Worm (Caenorhabditis elegans) whole organism, midembryonic: ENCODE measurements around the gene C55A6.1.
A peak's percentile ranks its signal among the peaks of the same experiment; 100 is the strongest.

Experiments used
- T22C8.4 ChIP-seq: fragments of 200-800 bp; sonication (Bioruptor generic); IDR thresholded peaks from 2 replicates; pipeline ENCODE4 v1.3.6; 2022; ENCODE audit warnings: missing genetic modification characterization, missing compliant biosample characterization
- cog-1 ChIP-seq: sonication (generic microtip); optimal IDR thresholded peaks from 2 replicates; lab custom pipeline; 2016; ENCODE audit warnings: missing genetic modification characterization, missing compliant biosample characterization
- flt-1 ChIP-seq: fragments of 200-800 bp; sonication (Bioruptor generic); IDR thresholded peaks from 2 replicates; pipeline ENCODE4 v1.3.6; 2022; ENCODE audit warnings: missing genetic modification characterization, missing compliant biosample characterization
- klf-2 ChIP-seq: fragments of 200-800 bp; sonication (Bioruptor generic); conservative IDR thresholded peaks from 2 replicates; pipeline ENCODE4 v1.3.6; 2022; ENCODE audit warnings: missing genetic modification reagents, missing genetic modification characterization, missing compliant biosample characterization
- med-1 ChIP-seq: sonication (generic microtip); optimal IDR thresholded peaks from 2 replicates; lab custom pipeline; 2017; ENCODE audit warnings: missing genetic modification characterization, mild to moderate bottlenecking, missing compliant biosample characterization, antibody characterized with exemption, missing genetic modification reagents; ENCODE audit not compliant: insufficient read depth
- ref-1 ChIP-seq: fragments of 200-800 bp; sonication (Bioruptor generic); conservative IDR thresholded peaks from 2 replicates; pipeline ENCODE4 v1.3.6; 2022; ENCODE audit warnings: missing genetic modification reagents, missing genetic modification characterization, missing compliant biosample characterization
- tab-1 ChIP-seq: fragments of 200-800 bp; sonication (Bioruptor generic); IDR thresholded peaks from 2 replicates; pipeline ENCODE4 v1.3.6; 2022; ENCODE audit warnings: missing genetic modification characterization, missing compliant biosample characterization
- ztf-23 ChIP-seq: fragments of 200-800 bp; sonication (Bioruptor generic); IDR thresholded peaks from 2 replicates; pipeline ENCODE4 v1.3.6; 2022; ENCODE audit warnings: missing genetic modification reagents, missing genetic modification characterization, missing compliant biosample characterization
- ztf-29 ChIP-seq: fragments of 200-800 bp; sonication (Bioruptor generic); IDR thresholded peaks from 2 replicates; pipeline ENCODE4 v1.3.6; 2022; ENCODE audit warnings: missing genetic modification reagents, missing genetic modification characterization, missing compliant biosample characterization

C55A6.1 gene

ce11 chrV:11535504-11536062 lies 30.8 kb upstream of the C55A6.1 start:
- TF ChIP-seq klf-2, result no peak
- TF ChIP-seq cog-1 (tag; lab: Kevin White, UChicago), result no peak
- TF ChIP-seq T22C8.4 (GFP tag; lab: Robert Waterston, UW), result no peak
- no peak for TF ChIP-seq ref-1 (GFP tag; lab: Robert Waterston, UW)
- TF ChIP-seq flt-1 (GFP tag; lab: Robert Waterston, UW), result no peak
- TF ChIP-seq ztf-23, result no peak
- no peak for TF ChIP-seq tab-1 (GFP tag; lab: Robert Waterston, UW)
- no peak for TF ChIP-seq ztf-29

- TF ChIP-seq flt-1 (GFP tag; lab: Robert Waterston, UW) (no peak), ztf-29 (no peak), klf-2 (no peak), T22C8.4 (GFP tag; lab: Robert Waterston, UW) (no peak), tab-1 (GFP tag; lab: Robert Waterston, UW) (no peak), ztf-23 (no peak), ref-1 (GFP tag; lab: Robert Waterston, UW) (no peak), cog-1 (tag; lab: Kevin White, UChicago) (no peak), med-1 (no peak)
Observed at ce11 chrV:11534495-11535189, 29.9 kb upstream of the C55A6.1 start.

- TF ChIP-seq T22C8.4 (GFP tag; lab: Robert Waterston, UW), result no peak
- no peak for TF ChIP-seq klf-2
- no peak for TF ChIP-seq tab-1 (GFP tag; lab: Robert Waterston, UW)
- TF ChIP-seq med-1, result no peak
- no peak for TF ChIP-seq cog-1 (tag; lab: Kevin White, UChicago)
- TF ChIP-seq ref-1 (GFP tag; lab: Robert Waterston, UW), result no peak
- TF ChIP-seq ztf-29, result no peak
- TF ChIP-seq ztf-23, result no peak
- no peak for TF ChIP-seq flt-1 (GFP tag; lab: Robert Waterston, UW)
Observed at ce11 chrV:11533365-11533949, 28.7 kb upstream of the C55A6.1 start.

- TF ChIP-seq klf-2, result no peak
- no peak for TF ChIP-seq cog-1 (tag; lab: Kevin White, UChicago)
- TF ChIP-seq ztf-29, result no peak
- TF ChIP-seq T22C8.4 (GFP tag; lab: Robert Waterston, UW), result peak; percentile 11; the same call in 1 of the 2 replicates
- TF ChIP-seq ref-1 (GFP tag; lab: Robert Waterston, UW), result no peak
- TF ChIP-seq tab-1 (GFP tag; lab: Robert Waterston, UW), result no peak
- 0 out of 2 replicates have a peak, but pooled peaks have one; percentile 46 for TF ChIP-seq ztf-23
- TF ChIP-seq flt-1 (GFP tag; lab: Robert Waterston, UW), result no peak
- no peak for TF ChIP-seq med-1
Observed at ce11 chrV:11532964-11533363, 28.2 kb upstream of the C55A6.1 start.

- TF ChIP-seq med-1 (no peak), klf-2 (no peak), flt-1 (GFP tag; lab: Robert Waterston, UW) (no peak), ref-1 (GFP tag; lab: Robert Waterston, UW) (no peak), T22C8.4 (GFP tag; lab: Robert Waterston, UW) (no peak), tab-1 (GFP tag; lab: Robert Waterston, UW) (no peak), ztf-29 (no peak), cog-1 (tag; lab: Kevin White, UChicago) (no peak), ztf-23 (no peak)
Observed at ce11 chrV:11532535-11532853, 27.7 kb upstream of the C55A6.1 start.

ce11 chrV:11531831-11532534 lies 27.2 kb upstream of the C55A6.1 start:
- no peak for TF ChIP-seq klf-2
- TF ChIP-seq flt-1 (GFP tag; lab: Robert Waterston, UW), result no peak
- no peak for TF ChIP-seq ztf-29
- TF ChIP-seq cog-1 (tag; lab: Kevin White, UChicago), result no peak
- no peak for TF ChIP-seq T22C8.4 (GFP tag; lab: Robert Waterston, UW)
- no peak for TF ChIP-seq ztf-23
- TF ChIP-seq tab-1 (GFP tag; lab: Robert Waterston, UW), result no peak
- TF ChIP-seq ref-1 (GFP tag; lab: Robert Waterston, UW), result no peak
- no peak for TF ChIP-seq med-1

ce11 chrV:11531100-11531499 lies 26.3 kb upstream of the C55A6.1 start:
- no peak for TF ChIP-seq ztf-23
- no peak for TF ChIP-seq ztf-29
- TF ChIP-seq klf-2, result no peak
- no peak for TF ChIP-seq med-1
- TF ChIP-seq cog-1 (tag; lab: Kevin White, UChicago), result no peak
- no peak for TF ChIP-seq ref-1 (GFP tag; lab: Robert Waterston, UW)
- TF ChIP-seq tab-1 (GFP tag; lab: Robert Waterston, UW), result no peak
- no peak for TF ChIP-seq T22C8.4 (GFP tag; lab: Robert Waterston, UW)
- TF ChIP-seq flt-1 (GFP tag; lab: Robert Waterston, UW), result no peak

ce11 chrV:11529541-11529940 lies 24.8 kb upstream of the C55A6.1 start:
- TF ChIP-seq klf-2 (no peak), ref-1 (GFP tag; lab: Robert Waterston, UW) (no peak), flt-1 (GFP tag; lab: Robert Waterston, UW) (no peak), tab-1 (GFP tag; lab: Robert Waterston, UW) (no peak), med-1 (no peak), T22C8.4 (GFP tag; lab: Robert Waterston, UW) (no peak), cog-1 (tag; lab: Kevin White, UChicago) (no peak), ztf-23 (no peak), ztf-29 (no peak)

ce11 chrV:11528633-11529327 lies 24.0 kb upstream of the C55A6.1 start:
- TF ChIP-seq cog-1 (tag; lab: Kevin White, UChicago), result no peak
- TF ChIP-seq klf-2, result no peak
- no peak for TF ChIP-seq T22C8.4 (GFP tag; lab: Robert Waterston, UW)
- TF ChIP-seq ztf-29, result no peak
- no peak for TF ChIP-seq flt-1 (GFP tag; lab: Robert Waterston, UW)
- no peak for TF ChIP-seq ref-1 (GFP tag; lab: Robert Waterston, UW)
